Worm (Caenorhabditis elegans): ENCODE measurements around the gene sre-14.

sre-14 gene

ce11 chrIV:12218253-12218652 lies 43.0 kb downstream of the sre-14 start:
- TF ChIP-seq lin-13 (tag; optimal IDR thresholded peaks at IDR 0.05) (no peak), unc-39 (tag; optimal IDR thresholded peaks at IDR 0.05) (no peak), hlh-1 (tag; optimal IDR thresholded peaks at IDR 0.05) (peak; percentile 24)

- TF ChIP-seq snpc-4 (tag; optimal IDR thresholded peaks at IDR 0.05), result no peak
- TF ChIP-seq ces-1 (GFP tag; optimal IDR thresholded peaks at IDR 0.05), result no peak
- TF ChIP-seq bed-3 (GFP tag; optimal IDR thresholded peaks at IDR 0.05), result no peak
- no peak for TF ChIP-seq blmp-1 (tag; optimal IDR thresholded peaks at IDR 0.05)
- TF ChIP-seq nhr-12 (tag; optimal IDR thresholded peaks at IDR 0.05), result no peak
- peak; percentile 21 for TF ChIP-seq unc-62 (GFP tag; optimal IDR thresholded peaks at IDR 0.05)
- TF ChIP-seq tbx-8 (GFP tag; optimal IDR thresholded peaks at IDR 0.05), result no peak
- no peak for TF ChIP-seq mep-1 (tag; optimal IDR thresholded peaks at IDR 0.05)
- TF ChIP-seq lin-32 (GFP tag; optimal IDR thresholded peaks at IDR 0.05), result no peak
- TF ChIP-seq nhr-76 (tag; optimal IDR thresholded peaks at IDR 0.05), result no peak
- no peak for TF ChIP-seq nhr-28 (tag; optimal IDR thresholded peaks at IDR 0.05)
- peak; percentile 40 for TF ChIP-seq ceh-43 (GFP tag; optimal IDR thresholded peaks at IDR 0.05)
Observed at ce11 chrIV:12217142-12217541, 44.1 kb downstream of the sre-14 start.

ce11 chrIV:12215762-12216295 lies 45.4 kb downstream of the sre-14 start, which contains the start of gene phy-2:
TSS of gene phy-2 (minus strand) at chrIV:12215987.
- TF ChIP-seq ceh-43 (GFP tag; optimal IDR thresholded peaks at IDR 0.05) (no peak), nhr-28 (tag; optimal IDR thresholded peaks at IDR 0.05) (no peak), unc-39 (tag; optimal IDR thresholded peaks at IDR 0.05) (no peak), hlh-1 (tag; optimal IDR thresholded peaks at IDR 0.05) (peak; percentile 87)

- TF ChIP-seq ztf-11 (tag; optimal IDR thresholded peaks at IDR 0.05) (no peak), lin-32 (GFP tag; optimal IDR thresholded peaks at IDR 0.05) (no peak), ceh-43 (GFP tag; optimal IDR thresholded peaks at IDR 0.05) (no peak)
Observed at ce11 chrIV:12212814-12213213, 48.4 kb downstream of the sre-14 start.

- TF ChIP-seq tbx-8 (GFP tag; optimal IDR thresholded peaks at IDR 0.05) (no peak), nhr-76 (tag; optimal IDR thresholded peaks at IDR 0.05) (no peak), flh-1 (GFP tag; optimal IDR thresholded peaks at IDR 0.05) (no peak), mep-1 (tag; optimal IDR thresholded peaks at IDR 0.05) (no peak), blmp-1 (tag; optimal IDR thresholded peaks at IDR 0.05) (no peak), sem-2 (GFP tag; optimal IDR thresholded peaks at IDR 0.05) (no peak), drap-1 (GFP tag; optimal IDR thresholded peaks at IDR 0.05) (no peak), M03D4.4 (tag; optimal IDR thresholded peaks at IDR 0.05) (no peak), ceh-39 (tag; optimal IDR thresholded peaks at IDR 0.05) (no peak), nhr-237 (tag; optimal IDR thresholded peaks at IDR 0.05) (no peak)
Observed at ce11 chrIV:12211292-12211691, 50.0 kb downstream of the sre-14 start.
